Worm (Caenorhabditis elegans): ENCODE results near the gene F59B2.9.

The F59B2.9 gene

ce11 chrIII:9051119-9051597, 38.9 kb upstream of the F59B2.9 start:
- TF ChIP-seq ceh-30 (tag; optimal IDR thresholded peaks at IDR 0.05) (peak; percentile 78), ahr-1 (tag; optimal IDR thresholded peaks at IDR 0.05) (no peak), unc-55 (GFP tag; optimal IDR thresholded peaks at IDR 0.05) (peak; percentile 89), hlh-13 (GFP tag; optimal IDR thresholded peaks at IDR 0.05) (no peak), T23F11.4 (GFP tag; optimal IDR thresholded peaks at IDR 0.05) (peak; percentile 15), fkh-10 (GFP tag; optimal IDR thresholded peaks at IDR 0.05) (no peak), unc-86 (tag; optimal IDR thresholded peaks at IDR 0.05) (no peak), ama-1 (optimal IDR thresholded peaks at IDR 0.05) (peak; percentile 49), pha-4 (tag; optimal IDR thresholded peaks at IDR 0.05) (no peak), K09A11.1 (tag; optimal IDR thresholded peaks at IDR 0.05; ENCODE audit: insufficient read depth) (no peak), lim-6 (tag; optimal IDR thresholded peaks at IDR 0.05) (no peak), ceh-14 (tag; optimal IDR thresholded peaks at IDR 0.05) (no peak), K02D7.2 (tag; optimal IDR thresholded peaks at IDR 0.05) (peak; percentile 27), fax-1 (tag; optimal IDR thresholded peaks at IDR 0.05) (no peak), ceh-31 (tag; optimal IDR thresholded peaks at IDR 0.05) (no peak)

DNA sequence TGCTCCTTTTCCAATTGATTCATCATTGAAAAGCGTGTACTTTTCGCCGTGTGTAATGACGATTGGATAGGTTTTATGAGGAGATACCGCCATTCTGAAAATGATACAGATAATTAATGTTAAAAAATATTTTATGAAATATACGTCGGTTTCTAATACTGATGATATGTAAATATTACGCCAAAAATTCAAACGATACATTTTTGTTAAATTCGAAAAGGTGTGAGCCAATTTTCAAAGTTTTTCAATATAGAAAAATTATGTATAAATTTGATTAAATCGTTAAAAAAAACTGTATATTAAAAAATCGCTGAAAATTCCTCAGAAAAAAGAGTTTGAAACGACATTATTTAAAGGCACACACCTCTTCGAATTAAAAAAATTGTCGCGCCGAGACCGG, 38.4 kb upstream of the F59B2.9 start, which contains the start of gene ikke-1:
TSS of gene ikke-1 (minus strand) at position 101 of the 400 bp plus-strand sequence.
- TF ChIP-seq sdc-2 (tag; optimal IDR thresholded peaks at IDR 0.05) = no peak
- no peak for TF ChIP-seq ceh-2 (tag; optimal IDR thresholded peaks at IDR 0.05)
- TF ChIP-seq madf-2 (tag; optimal IDR thresholded peaks at IDR 0.05) = no peak
- no peak for TF ChIP-seq ceh-45 (GFP tag; IDR thresholded peaks at IDR 0.05)
- TF ChIP-seq ceh-18 (tag; optimal IDR thresholded peaks at IDR 0.05) = no peak

DNA sequence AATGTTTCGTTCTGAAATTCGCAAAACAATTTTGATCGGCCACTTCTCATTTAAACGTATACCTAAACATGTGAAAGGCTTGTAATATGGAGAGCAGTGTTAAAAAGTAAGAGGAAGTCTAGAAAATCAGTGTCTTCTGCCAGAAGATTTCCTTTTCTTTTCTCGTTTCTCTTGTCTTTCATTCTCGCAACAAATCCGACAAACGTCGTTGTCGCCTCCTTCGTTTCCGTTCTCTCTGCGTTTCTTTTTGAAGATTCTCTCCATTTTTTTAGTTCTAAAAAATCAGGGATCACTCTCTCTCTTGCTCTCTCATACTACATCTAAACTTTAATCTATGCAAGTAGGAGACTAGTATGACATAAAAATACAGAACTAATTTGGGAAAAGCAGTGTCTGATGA, 35.1 kb upstream of the F59B2.9 start:
- TF ChIP-seq ceh-30 (tag; optimal IDR thresholded peaks at IDR 0.05) (no peak), hlh-8 (tag; optimal IDR thresholded peaks at IDR 0.05) (no peak), sdc-2 (tag; optimal IDR thresholded peaks at IDR 0.05) (no peak), hlh-30 (tag; optimal IDR thresholded peaks at IDR 0.05; ENCODE audit: insufficient read depth) (no peak), elt-4 (tag; optimal IDR thresholded peaks at IDR 0.05) (no peak), ref-2 (tag; optimal IDR thresholded peaks at IDR 0.05) (no peak), zip-5 (tag; optimal IDR thresholded peaks at IDR 0.05) (no peak), K02D7.2 (tag; optimal IDR thresholded peaks at IDR 0.05) (no peak), pat-9 (tag; optimal IDR thresholded peaks at IDR 0.05) (no peak), F13H6.1 (tag; optimal IDR thresholded peaks at IDR 0.05) (no peak), ama-1 (optimal IDR thresholded peaks at IDR 0.05) (no peak), pag-3 (tag; optimal IDR thresholded peaks at IDR 0.05; ENCODE audit: borderline replicate concordance) (no peak), unc-86 (tag; optimal IDR thresholded peaks at IDR 0.05) (no peak), ceh-31 (tag; optimal IDR thresholded peaks at IDR 0.05) (no peak), ttx-3 (tag; optimal IDR thresholded peaks at IDR 0.05) (no peak), ceh-14 (tag; optimal IDR thresholded peaks at IDR 0.05) (no peak)

- no peak for TF ChIP-seq ztf-16 (tag; optimal IDR thresholded peaks at IDR 0.05)
- no peak for TF ChIP-seq ceh-24 (tag; optimal IDR thresholded peaks at IDR 0.05)
- TF ChIP-seq pha-2 (tag; optimal IDR thresholded peaks at IDR 0.05) = no peak
- no peak for TF ChIP-seq sox-4 (tag; optimal IDR thresholded peaks at IDR 0.05)
- TF ChIP-seq sdc-2 (tag; optimal IDR thresholded peaks at IDR 0.05) = no peak
- no peak for TF ChIP-seq ceh-2 (tag; optimal IDR thresholded peaks at IDR 0.05)
- TF ChIP-seq unc-55 (GFP tag; optimal IDR thresholded peaks at IDR 0.05) = no peak
- TF ChIP-seq nhr-232 (tag; optimal IDR thresholded peaks at IDR 0.05) = no peak
- no peak for TF ChIP-seq lin-11 (tag; optimal IDR thresholded peaks at IDR 0.05)
- TF ChIP-seq hlh-30 (tag; optimal IDR thresholded peaks at IDR 0.05; ENCODE audit: insufficient read depth) = no peak
- no peak for TF ChIP-seq pax-1 (tag; optimal IDR thresholded peaks at IDR 0.05)
- TF ChIP-seq hlh-8 (tag; optimal IDR thresholded peaks at IDR 0.05) = no peak
- TF ChIP-seq elt-4 (tag; optimal IDR thresholded peaks at IDR 0.05) = no peak
- no peak for TF ChIP-seq pag-3 (tag; optimal IDR thresholded peaks at IDR 0.05; ENCODE audit: borderline replicate concordance)
- no peak for TF ChIP-seq sox-2 (GFP tag; IDR thresholded peaks at IDR 0.05)
- no peak for TF ChIP-seq ceh-22 (tag; optimal IDR thresholded peaks at IDR 0.05)
- TF ChIP-seq rnt-1 (tag; optimal IDR thresholded peaks at IDR 0.05) = no peak
- TF ChIP-seq unc-86 (tag; optimal IDR thresholded peaks at IDR 0.05) = no peak
- TF ChIP-seq T23F11.4 (GFP tag; optimal IDR thresholded peaks at IDR 0.05) = no peak
Observed at ce11 chrIII:9045838-9046237, 33.6 kb upstream of the F59B2.9 start, which contains the start of gene R107.2. Gene R107.2 (minus strand): TSS chrIII:9045938.
